Worm (Caenorhabditis elegans) whole organism, early embryonic: Measurements from ENCODE around the gene ZK792.7.

ENCODE experiments used
- B0310.2 ChIP-seq: sonication (generic microtip); optimal IDR thresholded peaks from 2 replicates; lab custom pipeline; 2016; ENCODE audit warnings: mild to moderate bottlenecking, missing genetic modification characterization, missing compliant biosample characterization
- F13C5.2 ChIP-seq: sonication (generic microtip); optimal IDR thresholded peaks from 2 replicates; lab custom pipeline; 2017; ENCODE audit warnings: mild to moderate bottlenecking, missing genetic modification characterization, inconsistent platforms, missing compliant biosample characterization
- aly-1 ChIP-seq: sonication (generic microtip); optimal IDR thresholded peaks from 2 replicates; lab custom pipeline; 2016; ENCODE audit warnings: missing genetic modification characterization, missing compliant biosample characterization
- ama-1 ChIP-seq: fragments of 150-350 bp; optimal IDR thresholded peaks from 2 replicates; lab custom pipeline; 2014
- ceh-13 ChIP-seq: fragments of 200-800 bp; sonication (Bioruptor generic); optimal IDR thresholded peaks from 2 replicates; lab custom pipeline; 2018; ENCODE audit warnings: mild to moderate bottlenecking, missing genetic modification characterization, missing compliant biosample characterization
- ceh-36 ChIP-seq: sonication (generic microtip); optimal IDR thresholded peaks from 2 replicates; lab custom pipeline; 2016; ENCODE audit warnings: missing genetic modification characterization, inconsistent platforms, missing compliant biosample characterization
- ets-7 ChIP-seq: sonication (generic microtip); optimal IDR thresholded peaks from 2 replicates; lab custom pipeline; 2016; ENCODE audit warnings: missing genotype, missing genetic modification characterization, missing compliant biosample characterization
- flt-1 ChIP-seq: fragments of 200-800 bp; sonication (Bioruptor generic); IDR thresholded peaks from 2 replicates; pipeline ENCODE4 v1.3.6; 2022; ENCODE audit warnings: missing genetic modification characterization, missing compliant biosample characterization
- hmbx-1 ChIP-seq: sonication (generic microtip); optimal IDR thresholded peaks from 2 replicates; lab custom pipeline; 2016; ENCODE audit warnings: mild to moderate bottlenecking, missing genetic modification characterization, missing compliant biosample characterization
- hmg-4 ChIP-seq: fragments of 200-800 bp; sonication (Bioruptor generic); optimal IDR thresholded peaks from 2 replicates; lab custom pipeline; 2018; ENCODE audit warnings: mild to moderate bottlenecking, missing genetic modification characterization, missing compliant biosample characterization
- hnd-1 ChIP-seq: sonication (generic microtip); optimal IDR thresholded peaks from 2 replicates; lab custom pipeline; 2016; ENCODE audit warnings: missing genetic modification characterization, missing compliant biosample characterization
- pes-1 ChIP-seq: fragments of 200-800 bp; sonication (Bioruptor generic); IDR thresholded peaks from 2 replicates; pipeline ENCODE4 v1.3.6; 2022; ENCODE audit warnings: missing genetic modification reagents, missing genetic modification characterization, missing compliant biosample characterization
- scrt-1 ChIP-seq: fragments of 200-800 bp; sonication (Bioruptor generic); IDR thresholded peaks from 2 replicates; pipeline ENCODE4 v1.3.6; 2022; ENCODE audit warnings: missing genetic modification characterization, missing compliant biosample characterization
- sea-1 ChIP-seq: fragments of 200-800 bp; sonication (Bioruptor generic); conservative IDR thresholded peaks from 2 replicates; pipeline ENCODE4 v1.3.6; 2022; ENCODE audit warnings: missing genetic modification characterization, missing compliant biosample characterization
- tbx-11 ChIP-seq: fragments of 200-800 bp; sonication (Bioruptor generic); IDR thresholded peaks from 2 replicates; pipeline ENCODE4 v1.3.6; 2022; ENCODE audit warnings: missing genetic modification characterization, missing compliant biosample characterization
- tbx-37 ChIP-seq: fragments of 200-800 bp; sonication (Bioruptor generic); conservative IDR thresholded peaks from 2 replicates; pipeline ENCODE4 v1.3.6; 2022; ENCODE audit warnings: missing genetic modification reagents, missing genetic modification characterization, missing compliant biosample characterization
- tra-4 ChIP-seq: sonication (generic microtip); optimal IDR thresholded peaks from 2 replicates; lab custom pipeline; 2017; ENCODE audit warnings: missing genetic modification characterization, missing compliant biosample characterization

Gene ZK792.7

ce11 chrIV:11717094-11717876, 23.0 kb downstream of the ZK792.7 start:
- TF ChIP-seq hmg-4 (GFP tag; lab: Kevin White, UChicago) (peak; percentile 13), B0310.2 (tag; lab: Kevin White, UChicago) (peak; percentile 82), aly-1 (tag; lab: Kevin White, UChicago) (peak; percentile 52), ets-7 (tag; lab: Kevin White, UChicago) (peak; percentile 31), scrt-1 (GFP tag; lab: Robert Waterston, UW) (no peak)

ce11 chrIV:11718653-11719052, 24.4 kb downstream of the ZK792.7 start:
- no peak for TF ChIP-seq tbx-11 (GFP tag; lab: Robert Waterston, UW)
- no peak for TF ChIP-seq sea-1 (GFP tag; lab: Robert Waterston, UW)
- TF ChIP-seq pes-1 = no peak
- TF ChIP-seq hmbx-1 = no peak
- TF ChIP-seq tra-4 = no peak
- no peak for TF ChIP-seq flt-1
- no peak for TF ChIP-seq ceh-13 (GFP tag; lab: Kevin White, UChicago)
- no peak for TF ChIP-seq B0310.2 (tag; lab: Kevin White, UChicago)

DNA sequence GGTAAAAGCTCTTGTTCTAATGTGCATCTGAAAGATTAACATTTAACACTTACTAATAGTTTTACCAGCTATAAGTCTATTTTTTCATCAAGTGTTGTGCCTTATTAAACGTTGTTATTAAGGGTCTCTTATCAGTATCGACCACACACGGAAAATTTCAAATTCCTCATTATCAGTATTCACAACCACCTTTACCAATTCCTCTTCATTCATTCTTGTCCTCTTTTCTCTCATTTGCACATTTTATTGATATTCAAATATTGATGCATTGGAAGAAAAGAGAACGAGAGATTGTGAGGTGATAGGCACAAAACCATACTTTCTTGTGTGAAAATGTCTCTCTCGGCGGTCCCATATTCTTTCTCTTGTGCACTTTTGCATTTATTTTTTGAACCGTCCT, 27.6 kb downstream of the ZK792.7 start:
- no peak for TF ChIP-seq B0310.2 (tag; lab: Kevin White, UChicago)
- TF ChIP-seq tra-4 = no peak
- TF ChIP-seq ceh-13 (GFP tag; lab: Kevin White, UChicago) = no peak
- TF ChIP-seq hnd-1 (tag; lab: Kevin White, UChicago) = no peak
- TF ChIP-seq tbx-11 (GFP tag; lab: Robert Waterston, UW) = no peak

- TF ChIP-seq B0310.2 (tag; lab: Kevin White, UChicago) = no peak
- TF ChIP-seq F13C5.2 (tag; lab: Kevin White, UChicago) = no peak
- no peak for TF ChIP-seq ets-7 (tag; lab: Kevin White, UChicago)
Observed at ce11 chrIV:11723255-11723654, 29.0 kb downstream of the ZK792.7 start.

DNA sequence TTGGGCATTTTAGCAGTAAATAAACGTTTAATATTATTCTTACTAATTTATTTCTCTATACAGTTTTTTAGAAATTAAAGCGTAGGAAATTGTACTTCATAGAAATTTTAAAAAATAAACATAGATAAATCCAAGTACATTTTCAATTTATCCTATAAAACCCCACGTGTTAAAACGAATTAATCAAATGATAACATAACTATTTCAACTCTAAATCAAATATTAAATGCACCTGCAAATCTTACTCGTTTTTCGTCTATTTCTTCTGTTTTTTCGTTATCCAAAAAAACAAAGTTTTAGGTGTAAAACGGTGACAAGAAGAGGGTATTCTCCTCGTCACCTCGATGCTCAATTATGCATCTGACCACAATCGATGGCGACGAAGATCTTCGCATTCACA, 40.8 kb downstream of the ZK792.7 start, which contains the start of gene K01A6.6:
K01A6.6 (plus strand) TSS at position 301 of the 400 bp plus-strand sequence.
- TF ChIP-seq ets-7 (tag; lab: Kevin White, UChicago) = no peak
- TF ChIP-seq ceh-36 = no peak
- no peak for TF ChIP-seq ceh-13 (GFP tag; lab: Kevin White, UChicago)
- no peak for TF ChIP-seq F13C5.2 (tag; lab: Kevin White, UChicago)
- no peak for TF ChIP-seq pes-1
- TF ChIP-seq B0310.2 (tag; lab: Kevin White, UChicago) = no peak
- TF ChIP-seq tra-4 = no peak
- TF ChIP-seq hmg-4 (GFP tag; lab: Kevin White, UChicago) = no peak
- TF ChIP-seq flt-1 = no peak

DNA sequence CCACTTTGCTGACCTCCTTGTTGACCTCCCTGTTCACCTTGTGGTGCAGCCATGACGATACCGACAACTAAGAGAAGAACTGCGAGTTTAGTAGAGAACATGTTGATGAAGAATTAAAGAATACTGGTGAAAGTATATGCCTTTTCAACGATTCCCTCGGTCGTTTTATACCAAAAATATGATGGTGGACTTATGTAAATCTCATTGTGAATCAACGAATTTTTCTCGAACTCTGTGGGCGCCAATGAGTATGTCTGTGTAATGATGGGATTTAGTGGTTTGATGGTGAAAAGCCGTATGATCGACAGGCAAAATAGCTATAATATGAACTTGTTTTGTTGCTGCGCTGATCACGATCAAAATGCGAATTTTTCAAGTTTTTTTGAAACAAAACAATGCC, 43.0 kb downstream of the ZK792.7 start, which contains the start of gene K01A6.8:
K01A6.8 (minus strand) TSS at position 101 of the 400 bp plus-strand sequence.
- TF ChIP-seq F13C5.2 (tag; lab: Kevin White, UChicago) (no peak), tra-4 (no peak), ceh-13 (GFP tag; lab: Kevin White, UChicago) (no peak), tbx-37 (GFP tag; lab: Robert Waterston, UW) (no peak), aly-1 (tag; lab: Kevin White, UChicago) (no peak), sea-1 (GFP tag; lab: Robert Waterston, UW) (no peak), ets-7 (tag; lab: Kevin White, UChicago) (no peak)

- TF ChIP-seq F13C5.2 (tag; lab: Kevin White, UChicago) (no peak), ets-7 (tag; lab: Kevin White, UChicago) (no peak), ceh-36 (no peak), ama-1 (no peak), tbx-37 (GFP tag; lab: Robert Waterston, UW) (no peak)
Observed at ce11 chrIV:11738092-11738617, 43.9 kb downstream of the ZK792.7 start, which contains the start of gene K01A6.7. K01A6.7 (minus strand) TSS chrIV:11738567.

DNA sequence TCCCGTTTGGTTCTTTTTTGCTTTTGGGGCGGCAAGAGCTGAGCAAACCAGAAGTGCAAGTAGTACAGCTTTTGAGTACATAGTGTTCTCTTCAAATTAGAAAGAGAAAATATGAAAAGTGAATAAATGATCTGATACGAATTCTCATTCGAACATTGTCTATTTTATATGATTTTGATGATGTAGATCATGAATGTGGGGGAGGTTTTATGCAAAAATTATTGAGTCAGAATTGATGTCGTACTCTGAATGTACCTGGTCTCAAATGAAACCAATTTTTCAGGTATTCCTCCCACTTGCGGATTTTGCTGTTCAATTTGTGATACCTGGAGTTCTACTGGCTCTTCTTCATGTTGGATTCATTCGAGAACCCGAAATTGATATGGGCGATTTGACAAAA, 46.0 kb downstream of the ZK792.7 start, which contains the start of gene K01A6.4:
K01A6.4 (minus strand) TSS at position 101 of the 400 bp plus-strand sequence.
- no peak for TF ChIP-seq tbx-37 (GFP tag; lab: Robert Waterston, UW)
- no peak for TF ChIP-seq ama-1
- TF ChIP-seq F13C5.2 (tag; lab: Kevin White, UChicago) = no peak
- no peak for TF ChIP-seq hmg-4 (GFP tag; lab: Kevin White, UChicago)
- no peak for TF ChIP-seq ceh-36
- TF ChIP-seq hnd-1 (tag; lab: Kevin White, UChicago) = no peak
- TF ChIP-seq ceh-13 (GFP tag; lab: Kevin White, UChicago) = no peak
- TF ChIP-seq B0310.2 (tag; lab: Kevin White, UChicago) = no peak
- no peak for TF ChIP-seq flt-1
- no peak for TF ChIP-seq sea-1 (GFP tag; lab: Robert Waterston, UW)
- TF ChIP-seq hmbx-1 = no peak
- no peak for TF ChIP-seq tra-4
- no peak for TF ChIP-seq aly-1 (tag; lab: Kevin White, UChicago)
- TF ChIP-seq ets-7 (tag; lab: Kevin White, UChicago) = no peak
- no peak for TF ChIP-seq pes-1
- TF ChIP-seq scrt-1 (GFP tag; lab: Robert Waterston, UW) = no peak
- no peak for TF ChIP-seq tbx-11 (GFP tag; lab: Robert Waterston, UW)
